Worm (Caenorhabditis elegans): ENCODE measurements around the gene Y79H2A.12.

DNA sequence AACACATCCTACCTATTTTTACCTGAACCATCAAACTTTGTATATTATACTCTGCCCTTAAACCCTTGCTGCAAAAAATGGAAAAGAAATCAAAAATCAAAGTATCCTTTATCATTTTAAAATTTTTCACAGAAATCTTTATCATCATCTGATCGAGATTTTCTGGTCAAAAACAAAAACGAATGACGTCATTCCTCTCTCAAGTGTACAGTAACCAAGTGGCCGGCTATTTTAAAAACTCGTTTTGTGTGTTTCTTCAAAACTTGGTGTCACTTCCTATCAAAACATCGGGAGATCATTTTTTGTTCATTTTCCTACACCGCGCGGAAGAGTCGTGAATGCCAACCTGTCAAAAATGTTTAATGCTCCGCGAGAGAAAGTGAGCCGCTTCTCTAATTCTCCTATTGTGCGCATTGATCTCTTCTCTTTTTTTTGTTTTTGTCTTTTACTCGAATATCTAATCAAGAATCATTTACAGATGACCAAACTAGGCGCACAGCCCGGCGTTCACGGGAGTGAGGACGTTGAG, 8.5 kb downstream of the Y79H2A.12 start, which contains the start of gene brp-1:
- TF ChIP-seq flt-1 (GFP tag; IDR thresholded peaks at IDR 0.05), result no peak
- no peak for TF ChIP-seq B0310.2 (tag; optimal IDR thresholded peaks at IDR 0.05)
- no peak for TF ChIP-seq ets-7 (tag; optimal IDR thresholded peaks at IDR 0.05)
- no peak for TF ChIP-seq sea-1 (GFP tag; conservative IDR thresholded peaks at IDR 0.05)
- no peak for TF ChIP-seq ama-1 (optimal IDR thresholded peaks at IDR 0.05)
- no peak for TF ChIP-seq aly-1 (tag; optimal IDR thresholded peaks at IDR 0.05)
- no peak for TF ChIP-seq scrt-1 (GFP tag; IDR thresholded peaks at IDR 0.05)
- no peak for TF ChIP-seq hmbx-1 (tag; optimal IDR thresholded peaks at IDR 0.05)
- no peak for TF ChIP-seq hmg-4 (GFP tag; optimal IDR thresholded peaks at IDR 0.05)
- no peak for TF ChIP-seq tbx-11 (GFP tag; IDR thresholded peaks at IDR 0.05)
- no peak for TF ChIP-seq ceh-36 (tag; optimal IDR thresholded peaks at IDR 0.05)
- TF ChIP-seq pes-1 (GFP tag; IDR thresholded peaks at IDR 0.05), result no peak
- TF ChIP-seq tra-4 (tag; optimal IDR thresholded peaks at IDR 0.05), result no peak
- TF ChIP-seq ceh-13 (GFP tag; optimal IDR thresholded peaks at IDR 0.05), result no peak
